Fruit fly (Drosophila melanogaster): ENCODE data around the gene Sfp24Ba.

Gene Sfp24Ba

dm6 chr2L:3618818-3619362, 49.5 kb downstream of the Sfp24Ba start, which contains the start of gene Ugt36A1 (continued):
- TF ChIP-seq jumu (GFP tag; optimal IDR thresholded peaks at IDR 0.05) = no peak
- no peak for TF ChIP-seq nom (GFP tag; optimal IDR thresholded peaks at IDR 0.05)
- no peak for TF ChIP-seq CG3995 (GFP tag; optimal IDR thresholded peaks at IDR 0.05)
- TF ChIP-seq chinmo (GFP tag; IDR thresholded peaks at IDR 0.05; ENCODE audit: partially characterized antibody) = 0 out of 4 replicates have a peak, but pooled peaks have one; percentile 79
- no peak for TF ChIP-seq Bteb2 (GFP tag; optimal IDR thresholded peaks at IDR 0.05)
- peak; percentile 18 for TF ChIP-seq HmgZ (tag; optimal IDR thresholded peaks at IDR 0.05)
- no peak for TF ChIP-seq bowl (GFP tag; IDR thresholded peaks at IDR 0.05)
- TF ChIP-seq peb (GFP tag; IDR thresholded peaks at IDR 0.05) = no peak
- no peak for TF ChIP-seq D19A (tag; optimal IDR thresholded peaks at IDR 0.05)
- peak; percentile 71 for TF ChIP-seq exex (tag; optimal IDR thresholded peaks at IDR 0.05)
- TF ChIP-seq CG6813 (GFP tag; optimal IDR thresholded peaks at IDR 0.05) = no peak
- TF ChIP-seq lmd (GFP tag; IDR thresholded peaks at IDR 0.05) = no peak
- TF ChIP-seq pho (GFP tag; optimal IDR thresholded peaks at IDR 0.05) = no peak
- TF ChIP-seq sna (GFP tag; IDR thresholded peaks at IDR 0.05; ENCODE audit: partially characterized antibody) = peak; percentile 91
- no peak for TF ChIP-seq Hr78 (GFP tag; optimal IDR thresholded peaks at IDR 0.05)
- TF ChIP-seq Pdp1 (GFP tag; optimal IDR thresholded peaks at IDR 0.05) = peak in 1 of 2 experiments; percentile 95
- TF ChIP-seq Bgb (GFP tag; IDR thresholded peaks at IDR 0.05; ENCODE audit: partially characterized antibody) = peak; percentile 72
- no peak for TF ChIP-seq NfI (GFP tag; optimal IDR thresholded peaks at IDR 0.05)
- no peak for TF ChIP-seq ac (GFP tag; optimal IDR thresholded peaks at IDR 0.05)
- TF ChIP-seq CG7271 (tag; optimal IDR thresholded peaks at IDR 0.05) = no peak
- TF ChIP-seq CG9797 (GFP tag; optimal IDR thresholded peaks at IDR 0.05) = no peak
- peak; percentile 76 for TF ChIP-seq amos (GFP tag; IDR thresholded peaks at IDR 0.05; ENCODE audit: partially characterized antibody)
- TF ChIP-seq Mes4 (GFP tag; optimal IDR thresholded peaks at IDR 0.05) = no peak
- TF ChIP-seq Atf3 (GFP tag; optimal IDR thresholded peaks at IDR 0.05) = no peak
- TF ChIP-seq p53 (GFP tag; optimal IDR thresholded peaks at IDR 0.05) = no peak
- TF ChIP-seq Opbp (GFP tag; IDR thresholded peaks at IDR 0.05; ENCODE audit: partially characterized antibody) = peak; percentile 77
- TF ChIP-seq Myb (GFP tag; optimal IDR thresholded peaks at IDR 0.05) = peak; percentile 15
- TF ChIP-seq CG4617 (GFP tag; optimal IDR thresholded peaks at IDR 0.05; ENCODE audit: borderline replicate concordance) = no peak
- peak; percentile 91 for TF ChIP-seq CG13287 (GFP tag; IDR thresholded peaks at IDR 0.05; ENCODE audit: partially characterized antibody)
- TF ChIP-seq sima (GFP tag; optimal IDR thresholded peaks at IDR 0.05) = no peak
- TF ChIP-seq al (GFP tag; IDR thresholded peaks at IDR 0.05) = no peak
- TF ChIP-seq odd (GFP tag; optimal IDR thresholded peaks at IDR 0.05) = peak; percentile 13
- no peak for TF ChIP-seq toy (GFP tag; IDR thresholded peaks at IDR 0.05)
- no peak for TF ChIP-seq CG4730 (GFP tag; IDR thresholded peaks at IDR 0.05)
- TF ChIP-seq CG8478 (optimal IDR thresholded peaks at IDR 0.05) = no peak
- TF ChIP-seq en (GFP tag; optimal IDR thresholded peaks at IDR 0.05) = no peak
- TF ChIP-seq unc-4 (GFP tag; IDR thresholded peaks at IDR 0.05; ENCODE audit: partially characterized antibody) = peak; percentile 81
- TF ChIP-seq CG2116 (GFP tag; optimal IDR thresholded peaks at IDR 0.05) = peak; percentile 62
- TF ChIP-seq knrl (GFP tag; IDR thresholded peaks at IDR 0.05; ENCODE audit: partially characterized antibody) = peak; percentile 70
- no peak for TF ChIP-seq chif (GFP tag; optimal IDR thresholded peaks at IDR 0.05)
- no peak for TF ChIP-seq CG11093 (GFP tag; IDR thresholded peaks at IDR 0.05)
- no peak for TF ChIP-seq CG10565 (GFP tag; optimal IDR thresholded peaks at IDR 0.05)
- peak; percentile 86 for TF ChIP-seq bbx (GFP tag; IDR thresholded peaks at IDR 0.05; ENCODE audit: partially characterized antibody)
- TF ChIP-seq Lhr (GFP tag; optimal IDR thresholded peaks at IDR 0.05) = peak; percentile 22
- TF ChIP-seq HLH4C (GFP tag; IDR thresholded peaks at IDR 0.05; ENCODE audit: partially characterized antibody) = peak; percentile 89
- TF ChIP-seq CG6791 (GFP tag; IDR thresholded peaks at IDR 0.05; ENCODE audit: partially characterized antibody) = peak; percentile 81
- no peak for TF ChIP-seq CG12071 (GFP tag; optimal IDR thresholded peaks at IDR 0.05)
- no peak for TF ChIP-seq CG12942 (GFP tag; optimal IDR thresholded peaks at IDR 0.05)
- TF ChIP-seq crp (GFP tag; optimal IDR thresholded peaks at IDR 0.05) = no peak
